Fruit fly (Drosophila melanogaster) whole organism, embryonic: Measurements from ENCODE around the gene CG17239.
A peak's percentile ranks its signal among the peaks of the same experiment; 100 is the strongest.

Experiments
- CG10462 ChIP-seq: fragments of 200-800 bp; sonication (Bioruptor generic); optimal IDR thresholded peaks from 2 replicates; lab custom pipeline; 2016; ENCODE audit warnings: missing biosample characterization, missing genetic modification characterization
- CG10543 ChIP-seq: fragments of 200-800 bp; sonication (Bioruptor generic); optimal IDR thresholded peaks from 3 replicates; lab custom pipeline; 2017; ENCODE audit warnings: missing biosample characterization, mild to moderate bottlenecking, missing genetic modification characterization, moderate library complexity
- CG12659 ChIP-seq: fragments of 200-800 bp; sonication (Bioruptor generic); optimal IDR thresholded peaks from 3 replicates; lab custom pipeline; 2017; ENCODE audit warnings: mild to moderate bottlenecking, missing biosample characterization, missing genetic modification reagents, missing genetic modification characterization
- CG14710 ChIP-seq: fragments of 200-800 bp; sonication (Bioruptor generic); optimal IDR thresholded peaks from 3 replicates; lab custom pipeline; 2019; ENCODE audit warnings: missing biosample characterization, mild to moderate bottlenecking, missing genetic modification characterization, moderate library complexity
- CG1603 ChIP-seq: fragments of 200-800 bp; sonication (Bioruptor generic); optimal IDR thresholded peaks from 2 replicates; lab custom pipeline; 2019; ENCODE audit warnings: missing biosample characterization, mild to moderate bottlenecking, missing genetic modification characterization, moderate library complexity
- CG17359 ChIP-seq: fragments of 200-800 bp; sonication (Bioruptor generic); optimal IDR thresholded peaks from 3 replicates; lab custom pipeline; 2018; ENCODE audit warnings: missing biosample characterization, mild to moderate bottlenecking, missing genetic modification characterization, moderate library complexity
- CG17385 ChIP-seq: fragments of 200-800 bp; sonication (Bioruptor generic); optimal IDR thresholded peaks from 3 replicates; lab custom pipeline; 2018; ENCODE audit warnings: missing biosample characterization, mild to moderate bottlenecking, missing genetic modification characterization
- CG17829 ChIP-seq: fragments of 200-800 bp; optimal IDR thresholded peaks from 2 replicates; lab custom pipeline; 2019; ENCODE audit warnings: missing biosample characterization, mild to moderate bottlenecking, missing genetic modification characterization, moderate library complexity
- CG2120 ChIP-seq: fragments of 200-800 bp; sonication (Bioruptor generic); optimal IDR thresholded peaks from 3 replicates; lab custom pipeline; 2016; ENCODE audit warnings: missing biosample characterization, missing genetic modification characterization
- CG34376 ChIP-seq: fragments of 200-800 bp; sonication (Bioruptor generic); optimal IDR thresholded peaks from 2 replicates; lab custom pipeline; 2018; ENCODE audit warnings: missing biosample characterization, mild to moderate bottlenecking, missing genetic modification characterization
- CG3838 ChIP-seq: fragments of 200-800 bp; sonication (Bioruptor generic); optimal IDR thresholded peaks from 3 replicates; lab custom pipeline; 2016; ENCODE audit warnings: missing biosample characterization, missing genetic modification characterization
- CG42726 ChIP-seq: fragments of 200-800 bp; sonication (Bioruptor generic); IDR thresholded peaks from 2 replicates; pipeline ENCODE4 v1.3.6; 2022; ENCODE audit warnings: missing biosample characterization, missing genetic modification characterization; ENCODE audit not compliant: partially characterized antibody
- CG4617 ChIP-seq: fragments of 200-800 bp; sonication (Bioruptor generic); optimal IDR thresholded peaks from 3 replicates; lab custom pipeline; 2016; ENCODE audit warnings: missing biosample characterization, missing genetic modification characterization, borderline replicate concordance
- CG6791 ChIP-seq: fragments of 200-800 bp; sonication (Bioruptor generic); IDR thresholded peaks from 3 replicates; pipeline ENCODE4 v1.3.6; 2022; ENCODE audit warnings: missing biosample characterization, missing genetic modification characterization; ENCODE audit not compliant: partially characterized antibody
- CG7987 ChIP-seq: fragments of 200-800 bp; sonication (Bioruptor generic); optimal IDR thresholded peaks from 2 replicates; lab custom pipeline; 2018; ENCODE audit warnings: missing biosample characterization, mild to moderate bottlenecking, missing genetic modification characterization, moderate library complexity
- CG8290 ChIP-seq, 3 experiments: fragments of 200-800 bp; sonication (Bioruptor generic); optimal IDR thresholded peaks; 2 replicates each; lab custom pipeline; 2016 to 2019; ENCODE audit warnings: missing biosample characterization in 3 of 3, missing genetic modification characterization in 3 of 3, mild to moderate bottlenecking in 2 of 3, moderate library complexity in 1 of 3
- CG9797 ChIP-seq: fragments of 200-800 bp; sonication (Bioruptor generic); optimal IDR thresholded peaks from 3 replicates; lab custom pipeline; 2018; ENCODE audit warnings: missing biosample characterization, mild to moderate bottlenecking, missing genetic modification characterization
- Dbx ChIP-seq: fragments of 200-800 bp; sonication (Bioruptor generic); IDR thresholded peaks from 3 replicates; pipeline ENCODE4 v1.3.6; 2022; ENCODE audit warnings: missing biosample characterization, missing genetic modification characterization
- E2f2 ChIP-seq: fragments of 200-800 bp; sonication (Bioruptor generic); IDR thresholded peaks from 2 replicates; pipeline ENCODE4 v1.3.6; 2022; ENCODE audit warnings: missing biosample characterization, missing genetic modification characterization
- HmgZ ChIP-seq: fragments of 200-800 bp; sonication (Bioruptor generic); optimal IDR thresholded peaks from 2 replicates; lab custom pipeline; 2018; ENCODE audit warnings: missing biosample characterization, mild to moderate bottlenecking, missing genetic modification characterization
- Hr3 ChIP-seq: fragments of 200-800 bp; sonication (Bioruptor generic); optimal IDR thresholded peaks from 3 replicates; lab custom pipeline; 2016; ENCODE audit warnings: missing biosample characterization, missing genetic modification characterization
- Myb ChIP-seq: fragments of 200-800 bp; sonication (Bioruptor generic); optimal IDR thresholded peaks from 2 replicates; lab custom pipeline; 2016; ENCODE audit warnings: missing biosample characterization, missing genetic modification characterization
- NC2β ChIP-seq: fragments of 200-800 bp; sonication (Bioruptor generic); optimal IDR thresholded peaks from 2 replicates; lab custom pipeline; 2016; ENCODE audit warnings: missing biosample characterization, missing genetic modification characterization
- NFAT ChIP-seq: fragments of 200-800 bp; sonication (Bioruptor generic); IDR thresholded peaks from 2 replicates; pipeline ENCODE4 v1.3.6; 2022; ENCODE audit warnings: missing biosample characterization, missing genetic modification characterization
- Pdp1 ChIP-seq, 2 experiments: fragments of 200-800 bp; sonication (Bioruptor generic); optimal IDR thresholded peaks; 3 replicates each; lab custom pipeline; 2016; ENCODE audit warnings: missing biosample characterization in 2 of 2, missing genetic modification characterization in 2 of 2, mild to moderate bottlenecking in 1 of 2, moderate library complexity in 1 of 2
- Rfx ChIP-seq: fragments of 200-800 bp; sonication (Bioruptor generic); IDR thresholded peaks from 2 replicates; pipeline ENCODE4 v1.3.6; 2022; ENCODE audit warnings: missing biosample characterization, missing genetic modification characterization
- Side ChIP-seq: fragments of 200-800 bp; sonication (Bioruptor generic); optimal IDR thresholded peaks from 2 replicates; lab custom pipeline; 2016; ENCODE audit warnings: missing biosample characterization, missing genetic modification characterization
- bcd ChIP-seq: fragments of 200-800 bp; sonication (Bioruptor generic); optimal IDR thresholded peaks from 2 replicates; lab custom pipeline; 2017; ENCODE audit warnings: missing biosample characterization, mild to moderate bottlenecking, missing genetic modification characterization
- bowl ChIP-seq: fragments of 200-800 bp; sonication (Bioruptor generic); IDR thresholded peaks from 2 replicates; pipeline ENCODE4 v1.3.6; 2022; ENCODE audit warnings: missing biosample characterization, missing genetic modification characterization
- bsh ChIP-seq, 2 experiments: fragments of 200-800 bp; sonication (Bioruptor generic); optimal IDR thresholded peaks; 2 replicates each; lab custom pipeline; 2017 to 2018; ENCODE audit warnings: mild to moderate bottlenecking in 2 of 2, missing biosample characterization in 2 of 2, missing genetic modification characterization in 2 of 2, moderate library complexity in 1 of 2
- cg ChIP-seq: fragments of 200-800 bp; sonication (Bioruptor generic); optimal IDR thresholded peaks from 3 replicates; lab custom pipeline; 2019; ENCODE audit warnings: missing biosample characterization, mild to moderate bottlenecking, missing genetic modification characterization, moderate library complexity
- cwo ChIP-seq: fragments of 200-800 bp; sonication (Bioruptor generic); optimal IDR thresholded peaks from 3 replicates; lab custom pipeline; 2017; ENCODE audit warnings: missing biosample characterization, missing genetic modification characterization, mild to moderate bottlenecking, moderate library complexity, missing genetic modification reagents
- gt ChIP-seq: fragments of 200-800 bp; sonication (Bioruptor generic); IDR thresholded peaks from 2 replicates; pipeline ENCODE4 v1.3.6; 2022; ENCODE audit warnings: missing biosample characterization, missing genetic modification characterization
- her ChIP-seq: fragments of 200-800 bp; sonication (Bioruptor generic); optimal IDR thresholded peaks from 2 replicates; lab custom pipeline; 2016; ENCODE audit warnings: missing biosample characterization, missing genetic modification characterization
- hkb ChIP-seq, 2 experiments: fragments of 200-800 bp in 1 of 2; fragments of >200 bp in 1 of 2; sonication (Bioruptor generic) in 1 of 2; IDR thresholded peaks in 1 of 2; optimal IDR thresholded peaks in 1 of 2; 2 replicates each; pipeline versions ENCODE4 v1.3.6 to Lab custom; 2017 to 2022; ENCODE audit warnings: missing biosample characterization in 1 of 2, missing genetic modification characterization in 1 of 2
- hth ChIP-seq: fragments of >200 bp; optimal IDR thresholded peaks from 2 replicates; lab custom pipeline; 2017; ENCODE audit warnings: inconsistent platforms
- insv ChIP-seq, 2 experiments: fragments of 200-800 bp; sonication (Bioruptor generic); optimal IDR thresholded peaks; 3 replicates each; lab custom pipeline; 2016 to 2018; ENCODE audit warnings: missing biosample characterization in 2 of 2, missing genetic modification characterization in 2 of 2
- lab ChIP-seq: fragments of 200-800 bp; sonication (Bioruptor generic); optimal IDR thresholded peaks from 3 replicates; lab custom pipeline; 2017; ENCODE audit warnings: missing biosample characterization, missing genetic modification characterization, mild to moderate bottlenecking, moderate library complexity, missing genetic modification reagents
- nom ChIP-seq: fragments of 200-800 bp; sonication (Bioruptor generic); optimal IDR thresholded peaks from 2 replicates; lab custom pipeline; 2017; ENCODE audit warnings: missing biosample characterization, missing genetic modification characterization, mild to moderate bottlenecking, moderate library complexity, missing genetic modification reagents
- org-1 ChIP-seq: fragments of 200-800 bp; sonication (Bioruptor generic); optimal IDR thresholded peaks from 2 replicates; lab custom pipeline; 2017; ENCODE audit warnings: missing biosample characterization, missing genetic modification characterization
- phol ChIP-seq: fragments of 200-800 bp; sonication (Bioruptor generic); optimal IDR thresholded peaks from 3 replicates; lab custom pipeline; 2018; ENCODE audit warnings: missing biosample characterization, mild to moderate bottlenecking, missing genetic modification characterization, moderate library complexity
- scrt ChIP-seq: fragments of 200-800 bp; sonication (Bioruptor generic); optimal IDR thresholded peaks from 2 replicates; lab custom pipeline; 2018; ENCODE audit warnings: missing biosample characterization, mild to moderate bottlenecking, missing genetic modification characterization, moderate library complexity
- sima ChIP-seq: fragments of 200-800 bp; sonication (Bioruptor generic); optimal IDR thresholded peaks from 2 replicates; lab custom pipeline; 2016; ENCODE audit warnings: missing biosample characterization, missing genetic modification characterization
- sug ChIP-seq: fragments of 200-800 bp; optimal IDR thresholded peaks from 2 replicates; lab custom pipeline; 2019; ENCODE audit warnings: missing biosample characterization, mild to moderate bottlenecking, missing genetic modification characterization, moderate library complexity
- zen2 ChIP-seq: fragments of 200-800 bp; sonication (Bioruptor generic); IDR thresholded peaks from 3 replicates; pipeline ENCODE4 v1.3.6; 2022; ENCODE audit warnings: missing biosample characterization, missing genetic modification characterization; ENCODE audit not compliant: partially characterized antibody

CG17239 gene

dm6 chr2L:2221649-2222150 lies 30.4 kb downstream of the CG17239 start (continued):
- TF ChIP-seq CG17359 = peak; percentile 96
- TF ChIP-seq nom (GFP tag; lab: Kevin White, UChicago) = peak; percentile 96
- peak; percentile 95 to 96 for TF ChIP-seq bsh (GFP tag; optimal IDR thresholded peaks at IDR 0.05; lab: Kevin White, UChicago)
- TF ChIP-seq Hr3 = peak; percentile 97
- peak; percentile 96 for TF ChIP-seq org-1
- peak; percentile 84 for TF ChIP-seq sima (GFP tag; lab: Kevin White, UChicago)
- TF ChIP-seq NFAT (GFP tag; lab: Robert Waterston, UW) = peak; percentile 98

dm6 chr2L:2220573-2221332 lies 31.4 kb downstream of the CG17239 start, which contains the start of gene papi:
Gene papi (plus strand): TSS chr2L:2220748.
- TF ChIP-seq Myb (peak; percentile 98), cwo (GFP tag; lab: Kevin White, UChicago) (peak; percentile 66), CG14710 (tag; lab: Kevin White, UChicago) (peak; percentile 68), insv (GFP tag; optimal IDR thresholded peaks at IDR 0.05; lab: Kevin White, UChicago) (peak in 1 of 2 experiments; percentile 92), bowl (GFP tag; lab: Robert Waterston, UW) (no peak), sug (tag; lab: Kevin White, UChicago) (peak; percentile 6), CG4617 (GFP tag; lab: Kevin White, UChicago) (peak; percentile 47), CG34376 (GFP tag; lab: Kevin White, UChicago) (peak; percentile 44), CG42726 (GFP tag; lab: Robert Waterston, UW) (no peak), hth (no peak), NC2β (GFP tag; lab: Kevin White, UChicago) (no peak), CG9797 (GFP tag; lab: Kevin White, UChicago) (peak; percentile 70), phol (tag; lab: Kevin White, UChicago) (peak; percentile 3), CG2120 (GFP tag; lab: Kevin White, UChicago) (peak; percentile 38), CG10462 (GFP tag; lab: Kevin White, UChicago) (no peak), bcd (GFP tag; lab: Kevin White, UChicago) (no peak), cg (GFP tag; lab: Kevin White, UChicago) (peak; percentile 13), Dbx (GFP tag; lab: Robert Waterston, UW) (no peak), CG3838 (GFP tag; lab: Kevin White, UChicago) (no peak), Side (GFP tag; lab: Kevin White, UChicago) (peak; percentile 23), CG10543 (GFP tag; lab: Kevin White, UChicago) (peak; percentile 38), lab (GFP tag; lab: Kevin White, UChicago) (peak; percentile 22), zen2 (GFP tag; lab: Robert Waterston, UW) (no peak), CG12659 (GFP tag; lab: Kevin White, UChicago) (peak; percentile 54), gt (no peak), HmgZ (peak; percentile 52), CG8290 (GFP tag; optimal IDR thresholded peaks at IDR 0.05; lab: Kevin White, UChicago) (no peak), CG8290 (tag; optimal IDR thresholded peaks at IDR 0.05; lab: Kevin White, UChicago) (peak in 1 of 2 experiments; percentile 34), CG1603 (tag; lab: Kevin White, UChicago) (peak; percentile 34), E2f2 (GFP tag; lab: Robert Waterston, UW) (peak; percentile 31; the same call in 1 of the 2 replicates), CG6791 (GFP tag; lab: Robert Waterston, UW) (0 out of 3 replicates have a peak, but pooled peaks have one; percentile 21), Pdp1 (GFP tag; optimal IDR thresholded peaks at IDR 0.05; lab: Kevin White, UChicago) (peak in 1 of 2 experiments; percentile 91), scrt (GFP tag; lab: Kevin White, UChicago) (peak; percentile 19), her (GFP tag; lab: Kevin White, UChicago) (peak; percentile 28), Rfx (GFP tag; lab: Robert Waterston, UW) (peak; percentile 8; the same call in 1 of the 2 replicates), CG17829 (tag; lab: Kevin White, UChicago) (peak; percentile 13), CG7987 (GFP tag; lab: Kevin White, UChicago) (peak; percentile 38), hkb (optimal IDR thresholded peaks at IDR 0.05; lab: Kevin White, UChicago) (no peak), hkb (GFP tag; IDR thresholded peaks at IDR 0.05; lab: Robert Waterston, UW) (peak; percentile 9; the same call in 1 of the 2 replicates), CG17385 (GFP tag; lab: Kevin White, UChicago) (peak; percentile 27)
